Worm (Caenorhabditis elegans) whole organism, L4 larva: ENCODE results near the gene K07F5.6.

Experiments used
- F37D6.2 ChIP-seq: sonication (generic microtip); optimal IDR thresholded peaks from 2 replicates; lab custom pipeline; 2016; ENCODE audit warnings: mild to moderate bottlenecking, missing genetic modification characterization, missing compliant biosample characterization
- R02D3.7 ChIP-seq: fragments of 150-350 bp; sonication (generic microtip); optimal IDR thresholded peaks from 3 replicates; lab custom pipeline; 2014; ENCODE audit warnings: missing biosample characterization, missing genetic modification characterization
- T26A8.4 ChIP-seq: fragments of 200-800 bp; sonication (Bioruptor generic); IDR thresholded peaks from 2 replicates; pipeline ENCODE4 v1.3.6; 2022; ENCODE audit warnings: missing genetic modification characterization, missing compliant biosample characterization
- Y5F2A.4 ChIP-seq: fragments of 200-800 bp; sonication (Bioruptor generic); optimal IDR thresholded peaks from 2 replicates; lab custom pipeline; 2018; ENCODE audit warnings: mild to moderate bottlenecking, missing genetic modification characterization, missing compliant biosample characterization
- ZK546.5 ChIP-seq, 2 experiments: sonication (generic microtip); optimal IDR thresholded peaks; 2 replicates each; lab custom pipeline; 2017; ENCODE audit warnings: missing biosample characterization in 2 of 2, missing genetic modification characterization in 2 of 2
- aha-1 ChIP-seq: fragments of 150-350 bp; peaks from one replicate; lab custom pipeline; 2014; ENCODE audit warnings: missing biosample characterization, missing genetic modification characterization
- aly-2 ChIP-seq: sonication (generic microtip); optimal IDR thresholded peaks from 2 replicates; lab custom pipeline; 2018; ENCODE audit warnings: missing biosample characterization, missing genetic modification characterization
- ama-1 ChIP-seq: fragments of 150-350 bp; optimal IDR thresholded peaks from 2 replicates; lab custom pipeline; 2014; ENCODE audit warnings: inconsistent platforms, mixed read lengths
- arid-1 ChIP-seq: fragments of 200-800 bp; sonication (Bioruptor generic); conservative IDR thresholded peaks from 2 replicates; pipeline ENCODE4 v1.3.6; 2022; ENCODE audit warnings: missing genetic modification reagents, missing genetic modification characterization, missing compliant biosample characterization
- attf-4 ChIP-seq: sonication (generic microtip); optimal IDR thresholded peaks from 3 replicates; lab custom pipeline; 2017; ENCODE audit warnings: missing biosample characterization, missing genetic modification characterization
- ceh-28 ChIP-seq: fragments of 150-350 bp; optimal IDR thresholded peaks from 2 replicates; lab custom pipeline; 2014; ENCODE audit warnings: missing biosample characterization, missing genetic modification reagents, missing genetic modification characterization
- ceh-32 ChIP-seq: sonication (generic microtip); optimal IDR thresholded peaks from 2 replicates; lab custom pipeline; 2016; ENCODE audit warnings: mild to moderate bottlenecking, missing genetic modification characterization, missing compliant biosample characterization; ENCODE audit not compliant: poor library complexity
- ceh-82 ChIP-seq: sonication (generic microtip); optimal IDR thresholded peaks from 2 replicates; lab custom pipeline; 2017; ENCODE audit warnings: missing biosample characterization, missing genetic modification characterization
- cey-2 ChIP-seq: sonication (generic microtip); optimal IDR thresholded peaks from 3 replicates; lab custom pipeline; 2017; ENCODE audit warnings: missing genetic modification characterization, mild to moderate bottlenecking, missing compliant biosample characterization, antibody characterized with exemption, borderline replicate concordance; ENCODE audit not compliant: insufficient read depth
- daf-16 ChIP-seq, 3 experiments: sonication (generic microtip); optimal IDR thresholded peaks; 2 replicates each; lab custom pipeline; 2016 to 2017; ENCODE audit warnings: missing genetic modification characterization in 3 of 3, missing genetic modification reagents in 3 of 3, mild to moderate bottlenecking in 2 of 3, missing compliant biosample characterization in 2 of 3, missing biosample characterization in 1 of 3, moderate library complexity in 1 of 3
- dmd-8 ChIP-seq: fragments of 200-800 bp; sonication (Bioruptor generic); IDR thresholded peaks from 2 replicates; pipeline ENCODE4 v1.3.6; 2022; ENCODE audit warnings: missing genetic modification characterization, missing compliant biosample characterization
- dmd-9 ChIP-seq: fragments of 200-800 bp; sonication (Bioruptor generic); IDR thresholded peaks from 2 replicates; pipeline ENCODE4 v1.3.6; 2022; ENCODE audit warnings: missing genetic modification reagents, missing genetic modification characterization, missing compliant biosample characterization
- fkh-10 ChIP-seq: fragments of 150-350 bp; optimal IDR thresholded peaks from 2 replicates; lab custom pipeline; 2014; ENCODE audit warnings: missing biosample characterization, missing genetic modification reagents, missing genetic modification characterization
- gei-8 ChIP-seq: fragments of 200-800 bp; sonication (Bioruptor generic); optimal IDR thresholded peaks from 2 replicates; lab custom pipeline; 2018; ENCODE audit warnings: mild to moderate bottlenecking, missing genetic modification characterization, missing compliant biosample characterization
- jun-1 ChIP-seq: fragments of 150-350 bp; optimal IDR thresholded peaks from 2 replicates; lab custom pipeline; 2014; ENCODE audit warnings: missing biosample characterization, missing genetic modification reagents, missing genetic modification characterization
- lin-15B ChIP-seq: fragments of 150-350 bp; sonication (generic microtip); optimal IDR thresholded peaks from 3 replicates; lab custom pipeline; 2014; ENCODE audit warnings: missing biosample characterization, missing genetic modification characterization
- lin-38 ChIP-seq: fragments of 200-800 bp; sonication (Bioruptor generic); IDR thresholded peaks from 2 replicates; pipeline ENCODE4 v1.3.6; 2022; ENCODE audit warnings: missing genetic modification reagents, missing genetic modification characterization, missing compliant biosample characterization
- mdl-1 ChIP-seq, 2 experiments: fragments of 150-350 bp in 1 of 2; sonication (generic microtip) in 1 of 2; optimal IDR thresholded peaks; 2 replicates each; lab custom pipeline; 2014 to 2017; ENCODE audit warnings: missing biosample characterization in 2 of 2, missing genetic modification characterization in 2 of 2
- mep-1 ChIP-seq: fragments of 150-350 bp; sonication (generic microtip); optimal IDR thresholded peaks from 3 replicates; lab custom pipeline; 2014; ENCODE audit warnings: missing biosample characterization, missing genetic modification characterization
- mxl-2 ChIP-seq: fragments of 200-800 bp; sonication (Bioruptor generic); conservative IDR thresholded peaks from 2 replicates; pipeline ENCODE4 v1.3.6; 2022; ENCODE audit warnings: missing genetic modification reagents, missing genetic modification characterization, missing compliant biosample characterization
- mxl-3 ChIP-seq: fragments of 200-800 bp; sonication (Bioruptor generic); optimal IDR thresholded peaks from 2 replicates; lab custom pipeline; 2018; ENCODE audit warnings: mild to moderate bottlenecking, missing genetic modification characterization, missing compliant biosample characterization
- nhr-11 ChIP-seq: fragments of 150-350 bp; optimal IDR thresholded peaks from 2 replicates; lab custom pipeline; 2014; ENCODE audit warnings: missing biosample characterization, missing genetic modification characterization
- nhr-25 ChIP-seq: sonication (generic microtip); optimal IDR thresholded peaks from 2 replicates; lab custom pipeline; 2017; ENCODE audit warnings: missing genetic modification characterization, mild to moderate bottlenecking, missing compliant biosample characterization, antibody characterized with exemption, moderate library complexity, borderline replicate concordance; ENCODE audit not compliant: insufficient read depth
- nhr-28 ChIP-seq: fragments of 150-350 bp; optimal IDR thresholded peaks from 2 replicates; lab custom pipeline; 2014; ENCODE audit warnings: missing biosample characterization, missing genetic modification characterization
- nhr-41 ChIP-seq: fragments of 200-800 bp; sonication (Bioruptor generic); IDR thresholded peaks from 2 replicates; pipeline ENCODE4 v1.3.6; 2022; ENCODE audit warnings: missing genetic modification reagents, missing genetic modification characterization, missing compliant biosample characterization
- nhr-42 ChIP-seq: fragments of 200-800 bp; sonication (Bioruptor generic); IDR thresholded peaks from 2 replicates; pipeline ENCODE4 v1.3.6; 2022; ENCODE audit warnings: missing genetic modification characterization, missing compliant biosample characterization
- pha-4 ChIP-seq, 2 experiments: fragments of 150-350 bp in 1 of 2; fragments of 200-800 bp in 1 of 2; sonication (Bioruptor generic) in 1 of 2; IDR thresholded peaks in 1 of 2; optimal IDR thresholded peaks in 1 of 2; 2 replicates each; pipeline versions ENCODE4 v1.3.6 to Lab custom; 2014 to 2022; ENCODE audit warnings: missing genetic modification characterization in 2 of 2, missing genetic modification reagents in 2 of 2, missing biosample characterization in 1 of 2, missing compliant biosample characterization in 1 of 2
- php-3 ChIP-seq: fragments of 200-800 bp; sonication (Bioruptor generic); IDR thresholded peaks from 2 replicates; pipeline ENCODE4 v1.3.6; 2022; ENCODE audit warnings: missing genetic modification reagents, missing genetic modification characterization, missing compliant biosample characterization
- pqm-1 ChIP-seq: sonication (generic microtip); optimal IDR thresholded peaks from 2 replicates; lab custom pipeline; 2017; ENCODE audit warnings: missing biosample characterization, missing genetic modification characterization
- rbr-2 ChIP-seq: sonication (generic microtip); optimal IDR thresholded peaks from 2 replicates; lab custom pipeline; 2016; ENCODE audit warnings: missing genotype, missing genetic modification characterization, missing compliant biosample characterization
- saeg-2 ChIP-seq: fragments of 200-800 bp; sonication (Bioruptor generic); IDR thresholded peaks from 2 replicates; pipeline ENCODE4 v1.3.6; 2022; ENCODE audit warnings: missing genetic modification reagents, missing genetic modification characterization, missing compliant biosample characterization
- sdz-12 ChIP-seq: fragments of 200-800 bp; sonication (Bioruptor generic); optimal IDR thresholded peaks from 2 replicates; lab custom pipeline; 2018; ENCODE audit warnings: mild to moderate bottlenecking, missing genetic modification characterization, missing compliant biosample characterization
- set-16 ChIP-seq: fragments of 200-800 bp; sonication (Bioruptor generic); IDR thresholded peaks from 2 replicates; pipeline ENCODE4 v1.3.6; 2022; ENCODE audit warnings: missing genetic modification reagents, missing genetic modification characterization, missing compliant biosample characterization
- skn-1 ChIP-seq: fragments of 150-350 bp; optimal IDR thresholded peaks from 2 replicates; lab custom pipeline; 2014; ENCODE audit warnings: missing biosample characterization, missing genetic modification characterization
- snpc-1.2 ChIP-seq: fragments of 200-800 bp; sonication (Bioruptor generic); IDR thresholded peaks from 2 replicates; pipeline ENCODE4 v1.3.6; 2022; ENCODE audit warnings: missing genetic modification reagents, missing genetic modification characterization, missing compliant biosample characterization
- snpc-4 ChIP-seq: fragments of 150-350 bp; optimal IDR thresholded peaks from 2 replicates; lab custom pipeline; 2014; ENCODE audit warnings: missing biosample characterization, missing genetic modification characterization
- spr-3 ChIP-seq: fragments of 200-800 bp; sonication (Bioruptor generic); optimal IDR thresholded peaks from 2 replicates; lab custom pipeline; 2018; ENCODE audit warnings: mild to moderate bottlenecking, missing genetic modification characterization, missing compliant biosample characterization
- vab-7 ChIP-seq: fragments of 200-800 bp; sonication (Bioruptor generic); IDR thresholded peaks from 2 replicates; pipeline ENCODE4 v1.3.6; 2022; ENCODE audit warnings: missing genetic modification reagents, missing genetic modification characterization, missing compliant biosample characterization
- zfp-2 ChIP-seq: sonication (generic microtip); optimal IDR thresholded peaks from 2 replicates; lab custom pipeline; 2016; ENCODE audit warnings: mild to moderate bottlenecking, missing genetic modification characterization, missing compliant biosample characterization
- ztf-11 ChIP-seq: fragments of 150-350 bp; optimal IDR thresholded peaks from 2 replicates; lab custom pipeline; 2014; ENCODE audit warnings: missing biosample characterization, missing genetic modification characterization
- ztf-7 ChIP-seq: fragments of 150-350 bp; optimal IDR thresholded peaks from 2 replicates; lab custom pipeline; 2014; ENCODE audit warnings: missing biosample characterization, missing genetic modification characterization

K07F5.6 gene

ce11 chrIV:9872786-9873185 is 26.3 kb upstream of the K07F5.6 start (continued):
- no peak for TF ChIP-seq vab-7 (GFP tag; lab: Robert Waterston, UW)
- no peak for TF ChIP-seq F37D6.2 (tag; lab: Kevin White, UChicago)
- TF ChIP-seq spr-3 (GFP tag; lab: Kevin White, UChicago), result no peak
- no peak for TF ChIP-seq ztf-7 (tag; lab: Kevin White, UChicago)
- peak in 1 of 2 experiments; percentile 44 for TF ChIP-seq mdl-1 (tag; optimal IDR thresholded peaks at IDR 0.05; lab: Kevin White, UChicago)
- no peak for TF ChIP-seq aha-1 (tag; lab: Kevin White, UChicago)
- TF ChIP-seq jun-1 (tag; lab: Kevin White, UChicago), result no peak
- no peak for TF ChIP-seq gei-8 (GFP tag; lab: Kevin White, UChicago)
- TF ChIP-seq lin-38 (GFP tag; lab: Robert Waterston, UW), result no peak
- no peak for TF ChIP-seq nhr-11 (tag; lab: Kevin White, UChicago)
- TF ChIP-seq fkh-10 (GFP tag; lab: Kevin White, UChicago), result no peak
- no peak for TF ChIP-seq aly-2
- TF ChIP-seq zfp-2 (tag; lab: Kevin White, UChicago), result no peak
- no peak for TF ChIP-seq ZK546.5 (tag; optimal IDR thresholded peaks at IDR 0.05; lab: Kevin White, UChicago)
- TF ChIP-seq nhr-28 (tag; lab: Kevin White, UChicago), result peak; percentile 73
- no peak for TF ChIP-seq Y5F2A.4
- TF ChIP-seq cey-2 (tag; lab: Kevin White, UChicago), result no peak
- TF ChIP-seq set-16 (GFP tag; lab: Robert Waterston, UW), result no peak
- TF ChIP-seq ceh-28, result no peak
- no peak for TF ChIP-seq attf-4 (tag; lab: Kevin White, UChicago)
- no peak for TF ChIP-seq ama-1 (lab: Kevin White, UChicago)
- TF ChIP-seq snpc-4 (tag; lab: Kevin White, UChicago), result no peak
- no peak for TF ChIP-seq mxl-3 (GFP tag; lab: Kevin White, UChicago)
- TF ChIP-seq nhr-42 (GFP tag; lab: Robert Waterston, UW), result no peak
- no peak for TF ChIP-seq ceh-32 (tag; lab: Kevin White, UChicago)
- no peak for TF ChIP-seq nhr-41 (GFP tag; lab: Robert Waterston, UW)
- no peak for TF ChIP-seq arid-1 (GFP tag; lab: Robert Waterston, UW)
- TF ChIP-seq R02D3.7, result no peak
- no peak for TF ChIP-seq daf-16 (GFP tag; optimal IDR thresholded peaks at IDR 0.05; lab: Kevin White, UChicago)
- TF ChIP-seq daf-16 (tag; optimal IDR thresholded peaks at IDR 0.05; lab: Kevin White, UChicago), result peak; percentile 85
- TF ChIP-seq skn-1, result no peak
- peak; percentile 69 for TF ChIP-seq pqm-1
- TF ChIP-seq mep-1, result peak; percentile 30
- no peak for TF ChIP-seq dmd-9 (GFP tag; lab: Robert Waterston, UW)
- TF ChIP-seq mxl-2 (GFP tag; lab: Robert Waterston, UW), result no peak
- no peak for TF ChIP-seq saeg-2 (GFP tag; lab: Robert Waterston, UW)
- TF ChIP-seq snpc-1.2 (GFP tag; lab: Robert Waterston, UW), result no peak
- no peak for TF ChIP-seq sdz-12
- no peak for TF ChIP-seq php-3 (GFP tag; lab: Robert Waterston, UW)
- TF ChIP-seq lin-15B, result no peak
- TF ChIP-seq T26A8.4 (GFP tag; lab: Robert Waterston, UW), result no peak
- no peak for TF ChIP-seq ztf-11 (tag; lab: Kevin White, UChicago)
- TF ChIP-seq rbr-2 (tag; lab: Kevin White, UChicago), result no peak
- TF ChIP-seq pha-4 (GFP tag; IDR thresholded peaks at IDR 0.05; lab: Robert Waterston, UW), result no peak
- TF ChIP-seq pha-4 (tag; optimal IDR thresholded peaks at IDR 0.05; lab: Kevin White, UChicago), result no peak
- TF ChIP-seq nhr-25 (tag; lab: Kevin White, UChicago), result no peak
- TF ChIP-seq dmd-8 (GFP tag; lab: Robert Waterston, UW), result no peak
- no peak for TF ChIP-seq ceh-82
